Fruit fly (Drosophila melanogaster): ENCODE measurements around the gene CG34303.

The CG34303 gene

DNA sequence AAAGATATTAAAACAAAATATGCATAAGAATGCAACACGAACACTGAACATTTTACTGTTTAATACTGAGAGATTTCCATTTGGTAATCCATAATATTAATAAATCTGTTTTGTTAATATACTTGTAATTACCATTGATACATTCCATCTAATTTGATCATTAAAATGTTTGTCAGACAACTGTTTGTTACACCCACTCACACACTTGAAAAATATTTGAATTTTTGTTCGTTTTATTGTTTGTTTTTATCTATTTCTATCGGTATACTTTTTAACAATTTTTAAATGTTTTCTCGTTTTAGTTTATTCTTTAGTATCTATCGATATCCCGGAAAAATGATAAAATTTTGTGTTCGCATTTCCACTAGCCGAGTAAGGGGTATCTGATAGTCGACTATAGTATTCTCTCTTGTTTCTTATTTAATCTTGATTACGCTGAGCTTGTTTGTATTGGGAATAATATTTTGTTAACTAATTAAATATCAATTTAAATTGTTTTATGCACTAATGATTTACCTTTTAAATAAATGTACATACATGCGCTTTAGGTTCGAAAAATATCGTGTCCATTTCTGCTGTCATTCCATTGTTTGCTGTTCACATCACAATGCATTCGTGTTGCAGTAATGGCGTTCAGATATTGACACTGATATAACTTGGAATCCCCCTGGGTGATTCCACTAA, at the start of gene CG34303:
CG34303 (minus strand) TSS at position 51 of the 684 bp plus-strand sequence.
- no peak for TF ChIP-seq Rel (GFP tag; optimal IDR thresholded peaks at IDR 0.05)
- peak; percentile 64 for TF ChIP-seq Rel (tag; optimal IDR thresholded peaks at IDR 0.05)
- no peak for TF ChIP-seq br (GFP tag; optimal IDR thresholded peaks at IDR 0.05)

- TF ChIP-seq N (GFP tag; optimal IDR thresholded peaks at IDR 0.05) (no peak), CG9705 (GFP tag; optimal IDR thresholded peaks at IDR 0.05) (no peak), Dif (GFP tag; optimal IDR thresholded peaks at IDR 0.05; ENCODE audit: partially characterized antibody) (no peak), rgr (GFP tag; optimal IDR thresholded peaks at IDR 0.05) (no peak), dl (GFP tag; optimal IDR thresholded peaks at IDR 0.05; ENCODE audit: insufficient read depth in 1 of 2, partially characterized antibody in 2 of 2) (no peak), dmrt93B (GFP tag; optimal IDR thresholded peaks at IDR 0.05) (no peak), Jra (GFP tag; optimal IDR thresholded peaks at IDR 0.05) (no peak), Hr78 (GFP tag; optimal IDR thresholded peaks at IDR 0.05) (no peak), lola (GFP tag; optimal IDR thresholded peaks at IDR 0.05) (no peak), jim (GFP tag; optimal IDR thresholded peaks at IDR 0.05) (no peak), Sp1 (GFP tag; optimal IDR thresholded peaks at IDR 0.05) (no peak), pan (optimal IDR thresholded peaks at IDR 0.05) (no peak), sv (GFP tag; optimal IDR thresholded peaks at IDR 0.05) (no peak), Vsx2 (GFP tag; optimal IDR thresholded peaks at IDR 0.05; ENCODE audit: partially characterized antibody) (no peak)
Measured at dm6 chr3R:10190084-10190782, 38.6 kb upstream of the CG34303 start, which contains the start of gene Syn. Gene Syn, plus strand, starts transcription at chr3R:10190689.

dm6 chr3R:10189520-10189919, 37.8 kb upstream of the CG34303 start, which contains the start of gene CG12814:
Gene CG12814, minus strand, starts transcription at chr3R:10189603.
- TF ChIP-seq foxo (GFP tag; optimal IDR thresholded peaks at IDR 0.05) = peak in 1 of 2 experiments; percentile 14
- peak; percentile 43 for TF ChIP-seq Sp1 (GFP tag; optimal IDR thresholded peaks at IDR 0.05)
- peak; percentile 98 for TF ChIP-seq psq (GFP tag; optimal IDR thresholded peaks at IDR 0.05)
- no peak for TF ChIP-seq Myc (optimal IDR thresholded peaks at IDR 0.05)
- peak; percentile 69 for TF ChIP-seq jim (GFP tag; optimal IDR thresholded peaks at IDR 0.05)
- no peak for TF ChIP-seq CrebA (GFP tag; optimal IDR thresholded peaks at IDR 0.05; ENCODE audit: borderline replicate concordance)
- no peak for TF ChIP-seq sage (GFP tag; optimal IDR thresholded peaks at IDR 0.05)
- TF ChIP-seq woc (GFP tag; optimal IDR thresholded peaks at IDR 0.05) = no peak
- TF ChIP-seq dl (GFP tag; optimal IDR thresholded peaks at IDR 0.05; ENCODE audit: insufficient read depth in 1 of 2, partially characterized antibody in 2 of 2) = peak in 1 of 2 experiments; percentile 20
- TF ChIP-seq fru (GFP tag; optimal IDR thresholded peaks at IDR 0.05) = peak; percentile 11
- TF ChIP-seq Dif (GFP tag; optimal IDR thresholded peaks at IDR 0.05; ENCODE audit: partially characterized antibody) = peak; percentile 43
- no peak for TF ChIP-seq N (GFP tag; optimal IDR thresholded peaks at IDR 0.05)

DNA sequence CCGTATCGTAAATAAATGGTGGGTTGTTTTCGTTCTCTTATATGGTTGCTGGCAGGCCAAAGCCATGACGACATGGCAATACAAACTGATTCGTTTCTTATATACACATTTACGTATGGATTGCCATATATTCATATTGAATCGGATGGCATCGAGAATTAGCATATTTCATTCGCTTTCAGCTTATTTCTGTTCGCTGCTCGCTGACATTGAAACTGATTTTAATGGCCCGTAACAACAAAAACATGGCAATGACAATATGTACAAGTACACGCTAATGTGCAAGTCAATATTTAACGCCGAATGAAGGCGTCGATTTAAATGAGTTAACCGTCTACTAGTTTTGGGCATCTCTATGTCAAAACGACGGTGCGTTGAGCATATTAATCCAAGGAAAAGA, 34.3 kb upstream of the CG34303 start:
- TF ChIP-seq Jra (GFP tag; optimal IDR thresholded peaks at IDR 0.05) (no peak), usp (GFP tag; optimal IDR thresholded peaks at IDR 0.05) (no peak), brk (GFP tag; optimal IDR thresholded peaks at IDR 0.05) (no peak), Hnf4 (GFP tag; optimal IDR thresholded peaks at IDR 0.05) (no peak), Dif (GFP tag; optimal IDR thresholded peaks at IDR 0.05; ENCODE audit: partially characterized antibody) (no peak), ey (GFP tag; optimal IDR thresholded peaks at IDR 0.05) (no peak), jim (GFP tag; optimal IDR thresholded peaks at IDR 0.05) (no peak), CG32264 (GFP tag; optimal IDR thresholded peaks at IDR 0.05) (no peak), pan (optimal IDR thresholded peaks at IDR 0.05) (no peak), N (GFP tag; optimal IDR thresholded peaks at IDR 0.05) (no peak)

dm6 chr3R:10176927-10177511, 25.3 kb upstream of the CG34303 start:
- TF ChIP-seq Abd-B (GFP tag; optimal IDR thresholded peaks at IDR 0.05) (no peak), Rel (GFP tag; optimal IDR thresholded peaks at IDR 0.05) (no peak), Rel (tag; optimal IDR thresholded peaks at IDR 0.05) (peak; percentile 26)
